Worm (Caenorhabditis elegans) whole organism, early embryonic: Measurements from ENCODE around the gene nlp-11.

Source experiments
- ama-1 ChIP-seq: fragments of 150-350 bp; optimal IDR thresholded peaks from 2 replicates; lab custom pipeline; 2014
- ceh-36 ChIP-seq: sonication (generic microtip); optimal IDR thresholded peaks from 2 replicates; lab custom pipeline; 2016; ENCODE audit warnings: missing genetic modification characterization, inconsistent platforms, missing compliant biosample characterization
- scrt-1 ChIP-seq: fragments of 200-800 bp; sonication (Bioruptor generic); IDR thresholded peaks from 2 replicates; pipeline ENCODE4 v1.3.6; 2022; ENCODE audit warnings: missing genetic modification characterization, missing compliant biosample characterization

DNA sequence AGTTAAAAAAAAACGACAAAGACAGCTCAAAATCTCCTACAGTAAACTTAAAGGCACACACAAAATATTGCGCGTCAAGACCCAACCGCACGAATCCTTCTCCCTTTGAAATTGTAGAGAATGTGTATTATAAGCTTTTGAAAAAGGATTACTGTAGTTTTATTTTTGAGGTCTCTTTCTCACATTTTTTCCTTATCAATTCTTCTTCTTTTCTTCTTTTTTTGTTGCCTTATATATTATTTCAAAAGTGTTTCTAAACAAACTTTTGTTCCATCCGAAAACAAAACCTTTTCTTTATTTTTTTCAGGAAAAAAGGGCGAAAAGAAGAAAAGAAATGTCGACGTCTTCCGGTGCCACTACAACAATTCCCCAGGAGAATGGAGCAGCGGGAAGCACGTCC is 11.2 kb downstream of the nlp-11 start, which contains the start of gene ZK1320.13:
- TF ChIP-seq ama-1 (lab: Kevin White, UChicago) = no peak
- TF ChIP-seq scrt-1 = no peak
- no peak for TF ChIP-seq ceh-36 (tag; lab: Kevin White, UChicago)
